Fruit fly (Drosophila melanogaster) whole organism, embryonic: ENCODE results near the gene CG34284.
A peak's percentile ranks its signal among the peaks of the same experiment; 100 is the strongest.

Experiments
- Adf1 ChIP-seq: fragments of 200-800 bp; sonication (Bioruptor generic); IDR thresholded peaks from 2 replicates; pipeline ENCODE4 v1.3.6; 2022; ENCODE audit warnings: missing biosample characterization, missing genetic modification characterization
- B-H2 ChIP-seq: fragments of 200-800 bp; sonication (Bioruptor generic); optimal IDR thresholded peaks from 2 replicates; lab custom pipeline; 2018; ENCODE audit warnings: missing biosample characterization, mild to moderate bottlenecking, missing genetic modification characterization
- Bdp1 ChIP-seq: fragments of 200-800 bp; sonication (Bioruptor generic); optimal IDR thresholded peaks from 3 replicates; lab custom pipeline; 2016; ENCODE audit warnings: missing biosample characterization, missing genetic modification characterization
- CG10366 ChIP-seq: fragments of 200-800 bp; sonication (Bioruptor generic); IDR thresholded peaks from 2 replicates; pipeline ENCODE4 v1.3.6; 2022; ENCODE audit warnings: missing biosample characterization, missing genetic modification characterization
- CG1233 ChIP-seq: fragments of 200-800 bp; sonication (Bioruptor generic); optimal IDR thresholded peaks from 4 replicates; lab custom pipeline; 2018; ENCODE audit warnings: missing biosample characterization, mild to moderate bottlenecking, missing genetic modification characterization
- CG14710 ChIP-seq: fragments of 200-800 bp; sonication (Bioruptor generic); optimal IDR thresholded peaks from 3 replicates; lab custom pipeline; 2019; ENCODE audit warnings: missing biosample characterization, mild to moderate bottlenecking, missing genetic modification characterization, moderate library complexity
- CG16779 ChIP-seq: fragments of 200-800 bp; sonication (Bioruptor generic); IDR thresholded peaks from 2 replicates; pipeline ENCODE4 v1.3.6; 2022; ENCODE audit warnings: missing biosample characterization, missing genetic modification characterization
- CG30431 ChIP-seq: fragments of 200-800 bp; sonication (Bioruptor generic); optimal IDR thresholded peaks from 2 replicates; lab custom pipeline; 2017; ENCODE audit warnings: missing biosample characterization, missing genetic modification characterization
- CG6813 ChIP-seq: fragments of 200-800 bp; sonication (Bioruptor generic); optimal IDR thresholded peaks from 2 replicates; lab custom pipeline; 2017; ENCODE audit warnings: missing biosample characterization, missing genetic modification characterization, mild to moderate bottlenecking, moderate library complexity, missing genetic modification reagents
- CG8478 ChIP-seq: fragments of >200 bp; optimal IDR thresholded peaks from 2 replicates; lab custom pipeline; 2018
- Deaf1 ChIP-seq: fragments of 200-800 bp; optimal IDR thresholded peaks from 3 replicates; lab custom pipeline; 2019; ENCODE audit warnings: missing biosample characterization, mild to moderate bottlenecking, missing genetic modification characterization, moderate library complexity
- Ets65A ChIP-seq: fragments of 200-800 bp; sonication (Bioruptor generic); peaks from one replicate; lab custom pipeline; 2016; ENCODE audit warnings: missing biosample characterization, missing genetic modification characterization
- GATAe ChIP-seq: fragments of 200-800 bp; sonication (Bioruptor generic); conservative IDR thresholded peaks from 2 replicates; pipeline ENCODE4 v1.3.6; 2022; ENCODE audit warnings: missing biosample characterization, missing genetic modification characterization
- HHEX ChIP-seq: fragments of 200-800 bp; sonication (Bioruptor generic); optimal IDR thresholded peaks from 3 replicates; lab custom pipeline; 2017; ENCODE audit warnings: missing biosample characterization, mild to moderate bottlenecking, missing genetic modification characterization, missing genetic modification reagents
- Hmr ChIP-seq: fragments of 200-800 bp; sonication (Bioruptor generic); optimal IDR thresholded peaks from 3 replicates; lab custom pipeline; 2017; ENCODE audit warnings: mild to moderate bottlenecking, missing biosample characterization, missing genetic modification reagents, missing genetic modification characterization
- NFAT ChIP-seq: fragments of 200-800 bp; sonication (Bioruptor generic); IDR thresholded peaks from 2 replicates; pipeline ENCODE4 v1.3.6; 2022; ENCODE audit warnings: missing biosample characterization, missing genetic modification characterization
- Poxn ChIP-seq: fragments of 200-800 bp; sonication (Bioruptor generic); IDR thresholded peaks from 2 replicates; pipeline ENCODE4 v1.3.6; 2022; ENCODE audit warnings: missing biosample characterization, missing genetic modification characterization
- Six4 ChIP-seq: fragments of 200-800 bp; sonication (Bioruptor generic); optimal IDR thresholded peaks from 2 replicates; lab custom pipeline; 2016; ENCODE audit warnings: missing biosample characterization, missing genetic modification characterization
- Stat92E ChIP-seq, 3 experiments: fragments of >200 bp in 2 of 3; fragments of 200-800 bp in 1 of 3; sonication (Bioruptor generic) in 1 of 3; optimal IDR thresholded peaks; 2 replicates each; lab custom pipeline; 2017 to 2019; ENCODE audit warnings: missing biosample characterization in 3 of 3, missing genetic modification characterization in 3 of 3, mild to moderate bottlenecking in 1 of 3, moderate library complexity in 1 of 3
- Trl ChIP-seq, 3 experiments: fragments of >200 bp in 2 of 3; fragments of 200-800 bp in 1 of 3; sonication (Bioruptor generic) in 1 of 3; optimal IDR thresholded peaks; 2 replicates in 1 of 3; 3 replicates in 2 of 3; lab custom pipeline; 2016 to 2017; ENCODE audit warnings: missing biosample characterization in 1 of 3, missing genetic modification characterization in 1 of 3
- Xbp1 ChIP-seq: fragments of 200-800 bp; sonication (Bioruptor generic); optimal IDR thresholded peaks from 3 replicates; lab custom pipeline; 2016; ENCODE audit warnings: missing biosample characterization, mild to moderate bottlenecking, missing genetic modification characterization
- abd-A ChIP-seq: fragments of 200-800 bp; sonication (Bioruptor generic); optimal IDR thresholded peaks from 3 replicates; lab custom pipeline; 2019; ENCODE audit warnings: missing biosample characterization, mild to moderate bottlenecking, missing genetic modification characterization, moderate library complexity
- aop ChIP-seq: fragments of 200-800 bp; sonication (Bioruptor generic); IDR thresholded peaks from 2 replicates; pipeline ENCODE4 v1.3.6; 2022; ENCODE audit warnings: missing biosample characterization, missing genetic modification characterization
- ara ChIP-seq: fragments of 200-800 bp; sonication (Bioruptor generic); IDR thresholded peaks from 2 replicates; pipeline ENCODE4 v1.3.6; 2022; ENCODE audit warnings: missing biosample characterization, missing genetic modification characterization
- br ChIP-seq: fragments of >200 bp; optimal IDR thresholded peaks from 2 replicates; lab custom pipeline; 2017
- chinmo ChIP-seq: fragments of 200-800 bp; sonication (Bioruptor generic); IDR thresholded peaks from 4 replicates; pipeline ENCODE4 v1.3.6; 2022; ENCODE audit warnings: missing biosample characterization, missing genetic modification characterization; ENCODE audit not compliant: partially characterized antibody
- dan ChIP-seq: fragments of 200-800 bp; sonication (Bioruptor generic); IDR thresholded peaks from 2 replicates; pipeline ENCODE4 v1.3.6; 2022; ENCODE audit warnings: missing biosample characterization, missing genetic modification characterization
- ewg ChIP-seq: fragments of 200-800 bp; sonication (Bioruptor generic); optimal IDR thresholded peaks from 3 replicates; lab custom pipeline; 2017; ENCODE audit warnings: mild to moderate bottlenecking, missing biosample characterization, missing genetic modification reagents, missing genetic modification characterization
- grn ChIP-seq: fragments of 200-800 bp; sonication (Bioruptor generic); optimal IDR thresholded peaks from 3 replicates; lab custom pipeline; 2017; ENCODE audit warnings: missing biosample characterization, missing genetic modification characterization
- ind ChIP-seq: fragments of 200-800 bp; sonication (Bioruptor generic); optimal IDR thresholded peaks from 3 replicates; lab custom pipeline; 2016; ENCODE audit warnings: missing biosample characterization, missing genetic modification characterization
- row ChIP-seq: fragments of 200-800 bp; sonication (Bioruptor generic); IDR thresholded peaks from 3 replicates; pipeline ENCODE4 v1.3.6; 2022; ENCODE audit warnings: missing biosample characterization, missing genetic modification characterization
- shn ChIP-seq: fragments of 200-800 bp; sonication (Bioruptor generic); optimal IDR thresholded peaks from 3 replicates; lab custom pipeline; 2016; ENCODE audit warnings: missing biosample characterization, missing genetic modification characterization
- sna ChIP-seq: fragments of 200-800 bp; sonication (Bioruptor generic); IDR thresholded peaks from 2 replicates; pipeline ENCODE4 v1.3.6; 2022; ENCODE audit warnings: missing biosample characterization, missing genetic modification characterization; ENCODE audit not compliant: partially characterized antibody
- ttk ChIP-seq: fragments of 200-800 bp; sonication (Bioruptor generic); IDR thresholded peaks from 2 replicates; pipeline ENCODE4 v2.1.2; 2022; ENCODE audit warnings: missing biosample characterization, missing genetic modification characterization
- wdn ChIP-seq: fragments of 200-800 bp; sonication (Bioruptor generic); IDR thresholded peaks from 2 replicates; pipeline ENCODE4 v1.3.6; 2022; ENCODE audit warnings: missing biosample characterization, missing genetic modification characterization

CG34284 gene

DNA sequence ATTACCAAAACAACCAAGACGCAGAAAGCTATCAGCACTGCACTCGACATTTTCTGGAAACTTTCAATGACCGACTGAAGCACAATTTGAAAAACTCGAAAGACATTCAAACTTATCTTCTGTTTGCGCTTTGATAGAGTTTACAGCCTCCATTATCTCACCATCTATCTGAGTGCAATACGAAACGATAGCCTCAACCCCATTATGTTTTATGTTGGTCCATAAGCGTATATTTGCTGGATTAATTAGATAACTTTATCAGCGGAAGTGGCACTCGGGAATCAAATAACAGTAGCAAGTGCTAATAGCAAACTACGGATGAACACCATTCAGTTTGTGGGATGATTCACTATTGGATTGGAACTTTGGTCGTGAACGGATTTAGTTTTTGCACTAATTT, at the start of gene CG34284 (continued):
- TF ChIP-seq dan (GFP tag; lab: Robert Waterston, UW) = no peak
- no peak for TF ChIP-seq ewg (GFP tag; lab: Kevin White, UChicago)
- TF ChIP-seq CG30431 (GFP tag; lab: Kevin White, UChicago) = no peak
- no peak for TF ChIP-seq ara
- TF ChIP-seq HHEX = no peak
- no peak for TF ChIP-seq br (lab: Kevin White, UChicago)
- TF ChIP-seq abd-A (tag; lab: Kevin White, UChicago) = no peak
- TF ChIP-seq, all 482 proteins: peak for 8

DNA sequence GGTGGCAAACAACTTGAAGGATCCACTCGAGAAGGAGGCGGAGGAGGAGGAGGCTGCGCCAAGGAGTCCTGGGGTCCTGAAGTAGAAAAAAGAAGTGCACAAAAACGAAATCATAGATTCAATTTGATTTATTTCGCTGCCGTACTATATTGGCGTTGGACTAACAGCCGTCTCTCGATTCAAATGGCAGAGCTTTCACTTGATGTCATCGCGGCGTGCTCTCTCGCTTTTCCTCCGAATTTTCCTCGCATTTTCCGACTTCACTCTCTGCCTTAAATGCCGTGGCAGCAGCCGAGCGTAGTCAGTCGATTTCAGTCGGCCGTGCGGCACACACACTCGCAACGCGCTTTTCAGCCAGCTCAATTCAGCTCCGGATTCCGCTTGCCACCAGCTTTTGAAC, 47.2 kb upstream of the CG34284 start, which contains the start of gene CG43732:
TSS of gene CG43732 (plus strand) at position 301 of the 400 bp plus-strand sequence.
- TF ChIP-seq CG10366 (GFP tag; lab: Robert Waterston, UW) = no peak
- no peak for TF ChIP-seq CG6813
- TF ChIP-seq CG16779 (GFP tag; lab: Robert Waterston, UW) = 0 out of 2 replicates have a peak, but pooled peaks have one; percentile 10
- TF ChIP-seq Bdp1 = no peak
- TF ChIP-seq Xbp1 = no peak
- TF ChIP-seq wdn (GFP tag; lab: Robert Waterston, UW) = no peak
- TF ChIP-seq NFAT (GFP tag; lab: Robert Waterston, UW) = no peak
- peak in 1 of 2 experiments; percentile 14 for TF ChIP-seq Trl (optimal IDR thresholded peaks at IDR 0.05; lab: Kevin White, UChicago)
- no peak for TF ChIP-seq Trl (GFP tag; optimal IDR thresholded peaks at IDR 0.05; lab: Kevin White, UChicago)
- no peak for TF ChIP-seq Six4
- no peak for TF ChIP-seq aop
- no peak for TF ChIP-seq Hmr (GFP tag; lab: Kevin White, UChicago)
- peak; percentile 8 for TF ChIP-seq abd-A (tag; lab: Kevin White, UChicago)
- TF ChIP-seq ind (GFP tag; lab: Kevin White, UChicago) = no peak
- peak; percentile 78 for TF ChIP-seq Deaf1 (tag; lab: Kevin White, UChicago)
- peak; percentile 70 for TF ChIP-seq Ets65A (GFP tag; lab: Kevin White, UChicago)
- TF ChIP-seq ttk (GFP tag; lab: Robert Waterston, UW) = no peak

DNA sequence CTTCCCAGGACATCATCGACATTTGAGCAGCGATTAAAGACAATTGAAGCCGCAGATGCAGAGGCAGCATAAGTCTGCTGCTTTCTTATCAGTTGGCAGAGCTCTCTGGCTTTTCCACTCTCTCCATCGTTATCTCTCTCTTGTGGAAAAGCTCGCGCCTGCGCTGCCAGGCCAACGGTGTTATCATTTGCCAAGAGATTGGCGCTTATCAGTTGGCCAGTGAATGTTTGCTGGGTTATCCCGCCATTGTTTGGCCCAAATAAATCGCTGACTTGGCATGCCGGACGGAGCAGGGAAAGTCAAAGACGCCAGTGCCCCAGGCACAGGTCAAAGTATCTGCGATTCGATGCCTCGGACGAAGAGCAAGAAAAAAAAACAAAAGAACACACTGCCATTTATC, 46.4 kb upstream of the CG34284 start:
- TF ChIP-seq abd-A (tag; lab: Kevin White, UChicago) (peak; percentile 51), Adf1 (GFP tag; lab: Robert Waterston, UW) (peak; percentile 7; the same call in 1 of the 2 replicates), ewg (GFP tag; lab: Kevin White, UChicago) (peak; percentile 85), chinmo (GFP tag; lab: Robert Waterston, UW) (0 out of 4 replicates have a peak, but pooled peaks have one; percentile 12), Stat92E (GFP tag; optimal IDR thresholded peaks at IDR 0.05; lab: Kevin White, UChicago) (no peak), CG1233 (GFP tag; lab: Kevin White, UChicago) (no peak), row (GFP tag; lab: Robert Waterston, UW) (peak; percentile 61; the same call in 1 of the 3 replicates), grn (GFP tag; lab: Kevin White, UChicago) (peak; percentile 13), Trl (optimal IDR thresholded peaks at IDR 0.05; lab: Kevin White, UChicago) (peak; percentile 22 to 48), Trl (GFP tag; optimal IDR thresholded peaks at IDR 0.05; lab: Kevin White, UChicago) (no peak), wdn (GFP tag; lab: Robert Waterston, UW) (no peak), sna (GFP tag; lab: Robert Waterston, UW) (0 out of 2 replicates have a peak, but pooled peaks have one; percentile 14), GATAe (GFP tag; lab: Robert Waterston, UW) (peak; percentile 90)

DNA sequence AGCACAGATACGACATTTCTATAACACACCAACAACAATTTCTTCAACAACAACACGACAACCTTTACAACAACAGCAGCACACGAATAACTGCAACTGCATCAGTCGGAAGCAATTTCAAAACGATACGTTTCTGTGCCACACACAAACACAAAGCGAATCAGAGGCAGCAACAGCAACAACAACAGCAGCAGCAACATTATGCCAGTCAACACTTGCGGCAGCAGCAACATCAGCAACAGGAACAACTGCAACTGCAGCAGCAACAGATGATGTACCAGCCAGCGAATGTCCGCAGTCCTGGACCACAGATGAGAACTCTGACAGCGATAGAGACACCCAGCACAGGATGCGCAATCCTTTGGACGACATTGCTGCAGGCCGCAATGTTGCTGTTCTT, 44.6 kb upstream of the CG34284 start:
- TF ChIP-seq CG14710 (tag; lab: Kevin White, UChicago) (no peak), CG8478 (lab: Kevin White, UChicago) (peak; percentile 71), Poxn (GFP tag; lab: Robert Waterston, UW) (no peak), shn (GFP tag; lab: Kevin White, UChicago) (no peak), B-H2 (no peak)
